Worm (Caenorhabditis elegans): ENCODE measurements around the gene ZK742.7.

- no peak for TF ChIP-seq zag-1 (tag; optimal IDR thresholded peaks at IDR 0.05)
- no peak for TF ChIP-seq ceh-90 (tag; optimal IDR thresholded peaks at IDR 0.05)
- TF ChIP-seq egl-27 (tag; optimal IDR thresholded peaks at IDR 0.05), result no peak
- TF ChIP-seq lin-13 (GFP tag; optimal IDR thresholded peaks at IDR 0.05), result no peak
- TF ChIP-seq nhr-237 (tag; optimal IDR thresholded peaks at IDR 0.05), result no peak
- no peak for TF ChIP-seq snu-23 (GFP tag; optimal IDR thresholded peaks at IDR 0.05)
- no peak for TF ChIP-seq dpl-1 (GFP tag; optimal IDR thresholded peaks at IDR 0.05)
- TF ChIP-seq nhr-28 (tag; optimal IDR thresholded peaks at IDR 0.05), result no peak
- TF ChIP-seq mdl-1 (tag; optimal IDR thresholded peaks at IDR 0.05), result no peak
- TF ChIP-seq zip-4 (GFP tag; optimal IDR thresholded peaks at IDR 0.05), result no peak
- TF ChIP-seq lin-15B (tag; optimal IDR thresholded peaks at IDR 0.05), result no peak
- no peak for TF ChIP-seq lsy-2 (tag; optimal IDR thresholded peaks at IDR 0.05)
These were observed 16.4 kb downstream of the ZK742.7 start, which contains the start of gene ZK742.6 for ce11 chrV:7814601-7815000.

All from whole organism, L1 larva.